Worm (Caenorhabditis elegans) whole organism, L4 larva: ENCODE results near the gene sre-34.

Experiments
- F10B5.3 ChIP-seq: sonication (generic microtip); optimal IDR thresholded peaks from 2 replicates; lab custom pipeline; 2016; ENCODE audit warnings: mild to moderate bottlenecking, missing genetic modification characterization, missing compliant biosample characterization
- F37D6.2 ChIP-seq: sonication (generic microtip); optimal IDR thresholded peaks from 2 replicates; lab custom pipeline; 2016; ENCODE audit warnings: mild to moderate bottlenecking, missing genetic modification characterization, missing compliant biosample characterization
- F44E2.7 ChIP-seq: fragments of 200-800 bp; sonication (Bioruptor generic); IDR thresholded peaks from 2 replicates; pipeline ENCODE4 v2.1.2; 2022; ENCODE audit warnings: missing genetic modification characterization, missing compliant biosample characterization
- F49E8.2 ChIP-seq: sonication (generic microtip); optimal IDR thresholded peaks from 2 replicates; lab custom pipeline; 2016; ENCODE audit warnings: missing compliant biosample characterization, mild to moderate bottlenecking, missing genetic modification characterization, borderline replicate concordance
- Y105C5A.15 ChIP-seq: fragments of 200-800 bp; sonication (Bioruptor generic); IDR thresholded peaks from 2 replicates; pipeline ENCODE4 v1.3.6; 2022; ENCODE audit warnings: missing genetic modification characterization, missing compliant biosample characterization
- Y5F2A.4 ChIP-seq: fragments of 200-800 bp; sonication (Bioruptor generic); optimal IDR thresholded peaks from 2 replicates; lab custom pipeline; 2018; ENCODE audit warnings: mild to moderate bottlenecking, missing genetic modification characterization, missing compliant biosample characterization
- aly-2 ChIP-seq: sonication (generic microtip); optimal IDR thresholded peaks from 2 replicates; lab custom pipeline; 2018; ENCODE audit warnings: missing biosample characterization, missing genetic modification characterization
- ama-1 ChIP-seq: fragments of 150-350 bp; optimal IDR thresholded peaks from 2 replicates; lab custom pipeline; 2014; ENCODE audit warnings: inconsistent platforms, mixed read lengths
- ceh-32 ChIP-seq: sonication (generic microtip); optimal IDR thresholded peaks from 2 replicates; lab custom pipeline; 2016; ENCODE audit warnings: mild to moderate bottlenecking, missing genetic modification characterization, missing compliant biosample characterization; ENCODE audit not compliant: poor library complexity
- ceh-44 ChIP-seq: fragments of 200-800 bp; sonication (Bioruptor generic); IDR thresholded peaks from 2 replicates; pipeline ENCODE4 v1.3.6; 2022; ENCODE audit warnings: missing genetic modification reagents, missing genetic modification characterization, missing compliant biosample characterization
- ceh-62 ChIP-seq: sonication (generic microtip); optimal IDR thresholded peaks from 2 replicates; lab custom pipeline; 2017; ENCODE audit warnings: missing biosample characterization, missing genetic modification characterization
- ctbp-1 ChIP-seq: fragments of 200-800 bp; sonication (Bioruptor generic); IDR thresholded peaks from 2 replicates; pipeline ENCODE4 v1.3.6; 2022; ENCODE audit warnings: missing genetic modification reagents, missing genetic modification characterization, missing compliant biosample characterization
- daf-16 ChIP-seq, 3 experiments: sonication (generic microtip); optimal IDR thresholded peaks; 2 replicates each; lab custom pipeline; 2016 to 2017; ENCODE audit warnings: missing genetic modification characterization in 3 of 3, missing genetic modification reagents in 3 of 3, mild to moderate bottlenecking in 2 of 3, missing compliant biosample characterization in 2 of 3, missing biosample characterization in 1 of 3, moderate library complexity in 1 of 3
- dmd-8 ChIP-seq: fragments of 200-800 bp; sonication (Bioruptor generic); IDR thresholded peaks from 2 replicates; pipeline ENCODE4 v1.3.6; 2022; ENCODE audit warnings: missing genetic modification characterization, missing compliant biosample characterization
- dmd-9 ChIP-seq: fragments of 200-800 bp; sonication (Bioruptor generic); IDR thresholded peaks from 2 replicates; pipeline ENCODE4 v1.3.6; 2022; ENCODE audit warnings: missing genetic modification reagents, missing genetic modification characterization, missing compliant biosample characterization
- dpl-1 ChIP-seq: fragments of 150-350 bp; optimal IDR thresholded peaks from 2 replicates; lab custom pipeline; 2014; ENCODE audit warnings: missing biosample characterization, missing genetic modification reagents, missing genetic modification characterization
- hif-1 ChIP-seq, 2 experiments: sonication (generic microtip); optimal IDR thresholded peaks; 2 replicates each; lab custom pipeline; 2016 to 2017; ENCODE audit warnings: missing compliant biosample characterization in 2 of 2, missing genetic modification characterization in 2 of 2, missing genetic modification reagents in 2 of 2, missing genotype in 2 of 2, mild to moderate bottlenecking in 1 of 2
- jun-1 ChIP-seq: fragments of 150-350 bp; optimal IDR thresholded peaks from 2 replicates; lab custom pipeline; 2014; ENCODE audit warnings: missing biosample characterization, missing genetic modification reagents, missing genetic modification characterization
- lin-1 ChIP-seq: fragments of 200-800 bp; sonication (Bioruptor generic); IDR thresholded peaks from 2 replicates; pipeline ENCODE4 v1.3.6; 2022; ENCODE audit warnings: missing genetic modification reagents, missing genetic modification characterization, missing compliant biosample characterization
- lin-15B ChIP-seq: fragments of 150-350 bp; sonication (generic microtip); optimal IDR thresholded peaks from 3 replicates; lab custom pipeline; 2014; ENCODE audit warnings: missing biosample characterization, missing genetic modification characterization
- lin-29 ChIP-seq: fragments of 200-800 bp; sonication (Bioruptor generic); IDR thresholded peaks from 2 replicates; pipeline ENCODE4 v1.3.6; 2022; ENCODE audit warnings: missing genetic modification reagents, missing genetic modification characterization, missing compliant biosample characterization
- lir-3 ChIP-seq: sonication (generic microtip); optimal IDR thresholded peaks from 2 replicates; lab custom pipeline; 2016; ENCODE audit warnings: mild to moderate bottlenecking, missing genetic modification characterization, missing compliant biosample characterization
- madf-9 ChIP-seq: fragments of 200-800 bp; sonication (Bioruptor generic); conservative IDR thresholded peaks from 2 replicates; pipeline ENCODE4 v1.3.6; 2022; ENCODE audit warnings: missing genetic modification reagents, missing genetic modification characterization, missing compliant biosample characterization
- mdl-1 ChIP-seq, 2 experiments: fragments of 150-350 bp in 1 of 2; sonication (generic microtip) in 1 of 2; optimal IDR thresholded peaks; 2 replicates each; lab custom pipeline; 2014 to 2017; ENCODE audit warnings: missing biosample characterization in 2 of 2, missing genetic modification characterization in 2 of 2
- mdt-29 ChIP-seq: fragments of 200-800 bp; sonication (Bioruptor generic); IDR thresholded peaks from 2 replicates; pipeline ENCODE4 v1.3.6; 2022; ENCODE audit warnings: missing genetic modification reagents, missing genetic modification characterization, missing compliant biosample characterization
- mxl-3 ChIP-seq: fragments of 200-800 bp; sonication (Bioruptor generic); optimal IDR thresholded peaks from 2 replicates; lab custom pipeline; 2018; ENCODE audit warnings: mild to moderate bottlenecking, missing genetic modification characterization, missing compliant biosample characterization
- nhr-102 ChIP-seq: sonication (generic microtip); optimal IDR thresholded peaks from 2 replicates; lab custom pipeline; 2016; ENCODE audit warnings: mild to moderate bottlenecking, missing genetic modification characterization, moderate library complexity, missing compliant biosample characterization
- nhr-11 ChIP-seq: fragments of 150-350 bp; optimal IDR thresholded peaks from 2 replicates; lab custom pipeline; 2014; ENCODE audit warnings: missing biosample characterization, missing genetic modification characterization
- nhr-111 ChIP-seq: fragments of 200-800 bp; sonication (Bioruptor generic); optimal IDR thresholded peaks from 2 replicates; lab custom pipeline; 2018; ENCODE audit warnings: mild to moderate bottlenecking, missing genetic modification characterization, missing compliant biosample characterization
- nhr-28 ChIP-seq: fragments of 150-350 bp; optimal IDR thresholded peaks from 2 replicates; lab custom pipeline; 2014; ENCODE audit warnings: missing biosample characterization, missing genetic modification characterization
- nhr-41 ChIP-seq: fragments of 200-800 bp; sonication (Bioruptor generic); IDR thresholded peaks from 2 replicates; pipeline ENCODE4 v1.3.6; 2022; ENCODE audit warnings: missing genetic modification reagents, missing genetic modification characterization, missing compliant biosample characterization
- nhr-48 ChIP-seq: sonication (generic microtip); optimal IDR thresholded peaks from 2 replicates; lab custom pipeline; 2016; ENCODE audit warnings: mild to moderate bottlenecking, missing genetic modification characterization, missing compliant biosample characterization
- nhr-6 ChIP-seq: fragments of 150-350 bp; optimal IDR thresholded peaks from 2 replicates; lab custom pipeline; 2014; ENCODE audit warnings: missing biosample characterization, missing genetic modification characterization
- pha-4 ChIP-seq, 2 experiments: fragments of 150-350 bp in 1 of 2; fragments of 200-800 bp in 1 of 2; sonication (Bioruptor generic) in 1 of 2; IDR thresholded peaks in 1 of 2; optimal IDR thresholded peaks in 1 of 2; 2 replicates each; pipeline versions ENCODE4 v1.3.6 to Lab custom; 2014 to 2022; ENCODE audit warnings: missing genetic modification characterization in 2 of 2, missing genetic modification reagents in 2 of 2, missing biosample characterization in 1 of 2, missing compliant biosample characterization in 1 of 2
- rbr-2 ChIP-seq: sonication (generic microtip); optimal IDR thresholded peaks from 2 replicates; lab custom pipeline; 2016; ENCODE audit warnings: missing genotype, missing genetic modification characterization, missing compliant biosample characterization
- saeg-2 ChIP-seq: fragments of 200-800 bp; sonication (Bioruptor generic); IDR thresholded peaks from 2 replicates; pipeline ENCODE4 v1.3.6; 2022; ENCODE audit warnings: missing genetic modification reagents, missing genetic modification characterization, missing compliant biosample characterization
- set-16 ChIP-seq: fragments of 200-800 bp; sonication (Bioruptor generic); IDR thresholded peaks from 2 replicates; pipeline ENCODE4 v1.3.6; 2022; ENCODE audit warnings: missing genetic modification reagents, missing genetic modification characterization, missing compliant biosample characterization
- skn-1 ChIP-seq: fragments of 150-350 bp; optimal IDR thresholded peaks from 2 replicates; lab custom pipeline; 2014; ENCODE audit warnings: missing biosample characterization, missing genetic modification characterization
- snpc-4 ChIP-seq: fragments of 150-350 bp; optimal IDR thresholded peaks from 2 replicates; lab custom pipeline; 2014; ENCODE audit warnings: missing biosample characterization, missing genetic modification characterization
- spr-1 ChIP-seq: sonication (generic microtip); optimal IDR thresholded peaks from 2 replicates; lab custom pipeline; 2016; ENCODE audit warnings: mild to moderate bottlenecking, missing genetic modification characterization, missing compliant biosample characterization
- spr-3 ChIP-seq: fragments of 200-800 bp; sonication (Bioruptor generic); optimal IDR thresholded peaks from 2 replicates; lab custom pipeline; 2018; ENCODE audit warnings: mild to moderate bottlenecking, missing genetic modification characterization, missing compliant biosample characterization
- tag-97 ChIP-seq: fragments of 200-800 bp; sonication (Bioruptor generic); IDR thresholded peaks from 2 replicates; pipeline ENCODE4 v1.3.6; 2022; ENCODE audit warnings: missing genetic modification characterization, missing compliant biosample characterization
- tra-1 ChIP-seq: fragments of 200-800 bp; sonication (Bioruptor generic); IDR thresholded peaks from 2 replicates; pipeline ENCODE4 v1.3.6; 2022; ENCODE audit warnings: missing genetic modification reagents, missing genetic modification characterization, missing compliant biosample characterization
- ztf-11 ChIP-seq: fragments of 150-350 bp; optimal IDR thresholded peaks from 2 replicates; lab custom pipeline; 2014; ENCODE audit warnings: missing biosample characterization, missing genetic modification characterization

The sre-34 gene

DNA sequence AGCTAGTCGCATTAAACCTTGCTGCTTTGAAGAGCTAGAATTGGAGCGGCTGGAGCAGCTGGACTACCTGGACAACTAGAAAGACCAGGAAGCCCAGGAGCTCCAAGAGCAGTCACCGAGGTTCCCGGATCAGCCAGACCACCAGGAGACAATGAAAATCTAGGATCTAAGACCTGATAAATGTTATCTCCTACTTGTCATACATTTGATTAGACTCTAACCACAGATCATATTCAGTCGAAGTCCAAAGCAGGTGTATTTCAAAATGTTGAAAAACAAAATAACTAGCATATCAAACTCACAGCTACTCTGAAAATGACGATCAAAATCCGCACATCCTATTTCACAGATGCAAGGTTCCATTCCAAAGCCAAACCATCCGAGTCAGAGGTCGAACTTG is 42.0 kb downstream of the sre-34 start, which contains the start of gene srz-6:
srz-6 (plus strand) TSS at position 301 of the 400 bp plus-strand sequence.
- TF ChIP-seq ctbp-1 (GFP tag; lab: Robert Waterston, UW) (no peak), nhr-6 (tag; lab: Kevin White, UChicago) (no peak), spr-3 (GFP tag; lab: Kevin White, UChicago) (no peak), set-16 (GFP tag; lab: Robert Waterston, UW) (no peak), Y105C5A.15 (GFP tag; lab: Robert Waterston, UW) (no peak), tag-97 (GFP tag; lab: Robert Waterston, UW) (no peak), ceh-62 (no peak), tra-1 (GFP tag; lab: Robert Waterston, UW) (no peak), lin-15B (tag; lab: Kevin White, UChicago) (no peak), spr-1 (tag; lab: Kevin White, UChicago) (no peak), ceh-32 (tag; lab: Kevin White, UChicago) (no peak), F10B5.3 (tag; lab: Kevin White, UChicago) (no peak), nhr-11 (tag; lab: Kevin White, UChicago) (no peak), nhr-111 (GFP tag; lab: Kevin White, UChicago) (no peak), jun-1 (tag; lab: Kevin White, UChicago) (no peak), nhr-48 (tag; lab: Kevin White, UChicago) (no peak), daf-16 (GFP tag; optimal IDR thresholded peaks at IDR 0.05; lab: Kevin White, UChicago) (no peak), daf-16 (tag; optimal IDR thresholded peaks at IDR 0.05; lab: Kevin White, UChicago) (no peak), lin-29 (GFP tag; lab: Robert Waterston, UW) (no peak)

DNA sequence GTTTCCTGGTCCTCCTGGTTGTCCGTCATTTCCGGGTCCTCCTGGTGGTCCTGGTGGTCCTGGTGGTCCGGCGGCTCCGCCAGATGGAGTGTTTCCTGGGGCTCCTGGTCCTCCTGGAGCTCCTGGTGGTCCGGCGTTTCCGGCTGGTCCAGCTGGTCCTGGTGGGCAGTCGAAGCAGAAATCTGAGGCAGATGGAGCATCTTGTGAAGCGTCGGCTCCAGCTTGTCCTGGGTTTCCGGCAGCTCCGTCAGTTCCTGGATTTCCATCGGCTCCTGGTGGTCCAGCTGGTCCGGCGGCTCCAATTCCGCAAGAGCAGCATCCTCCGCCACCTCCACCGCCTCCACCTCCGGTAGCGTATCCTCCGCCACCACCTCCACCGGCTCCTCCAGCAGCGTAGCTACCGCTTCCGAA is 44.1 kb downstream of the sre-34 start:
- TF ChIP-seq Y5F2A.4 (GFP tag; lab: Kevin White, UChicago) (no peak), skn-1 (tag; lab: Kevin White, UChicago) (no peak), dpl-1 (GFP tag; lab: Kevin White, UChicago) (no peak), lin-1 (no peak), hif-1 (tag; optimal IDR thresholded peaks at IDR 0.05; lab: Kevin White, UChicago) (no peak), mdl-1 (tag; optimal IDR thresholded peaks at IDR 0.05; lab: Kevin White, UChicago) (no peak), saeg-2 (GFP tag; lab: Robert Waterston, UW) (no peak), nhr-41 (GFP tag; lab: Robert Waterston, UW) (no peak), lir-3 (tag; lab: Kevin White, UChicago) (no peak), set-16 (GFP tag; lab: Robert Waterston, UW) (peak; percentile 98), pha-4 (GFP tag; IDR thresholded peaks at IDR 0.05; lab: Robert Waterston, UW) (0 out of 2 replicates have a peak, but pooled peaks have one; percentile 49), pha-4 (tag; optimal IDR thresholded peaks at IDR 0.05; lab: Kevin White, UChicago) (no peak), nhr-6 (tag; lab: Kevin White, UChicago) (no peak), aly-2 (tag; lab: Kevin White, UChicago) (no peak)

ce11 chrII:12494556-12495131 is 44.7 kb downstream of the sre-34 start, which contains the start of gene col-85:
Gene col-85 (minus strand): TSS chrII:12495095.
- TF ChIP-seq pha-4 (GFP tag; IDR thresholded peaks at IDR 0.05; lab: Robert Waterston, UW): peak; percentile 95
- TF ChIP-seq pha-4 (tag; optimal IDR thresholded peaks at IDR 0.05; lab: Kevin White, UChicago): no peak
- TF ChIP-seq tag-97 (GFP tag; lab: Robert Waterston, UW): no peak
- TF ChIP-seq dmd-8 (GFP tag; lab: Robert Waterston, UW): peak; percentile 95
- no peak for TF ChIP-seq ama-1 (lab: Kevin White, UChicago)
- peak; percentile 87 for TF ChIP-seq madf-9 (GFP tag; lab: Robert Waterston, UW)
- TF ChIP-seq spr-3 (GFP tag; lab: Kevin White, UChicago): peak; percentile 81
- TF ChIP-seq F49E8.2 (tag; lab: Kevin White, UChicago): peak; percentile 49
- TF ChIP-seq dmd-9: peak; percentile 87
- TF ChIP-seq ceh-44 (GFP tag; lab: Robert Waterston, UW): peak; percentile 92
- TF ChIP-seq ztf-11 (tag; lab: Kevin White, UChicago): no peak
- TF ChIP-seq dpl-1 (GFP tag; lab: Kevin White, UChicago): peak; percentile 59
- TF ChIP-seq mdl-1 (tag; optimal IDR thresholded peaks at IDR 0.05; lab: Kevin White, UChicago): peak in 1 of 2 experiments; percentile 59
- TF ChIP-seq mdt-29 (GFP tag; lab: Robert Waterston, UW): peak; percentile 79
- TF ChIP-seq snpc-4 (tag; lab: Kevin White, UChicago): peak; percentile 71
- TF ChIP-seq nhr-11 (tag; lab: Kevin White, UChicago): peak; percentile 56
- TF ChIP-seq nhr-102 (tag; lab: Kevin White, UChicago): peak; percentile 75
- TF ChIP-seq nhr-41 (GFP tag; lab: Robert Waterston, UW): peak; percentile 94
- peak; percentile 48 for TF ChIP-seq nhr-28 (tag; lab: Kevin White, UChicago)
- peak; percentile 5 to 68 for TF ChIP-seq hif-1 (tag; optimal IDR thresholded peaks at IDR 0.05; lab: Kevin White, UChicago)
- TF ChIP-seq spr-1 (tag; lab: Kevin White, UChicago): peak; percentile 79
- TF ChIP-seq ctbp-1 (GFP tag; lab: Robert Waterston, UW): peak; percentile 91
- peak; percentile 80; the same call in 1 of the 2 replicates for TF ChIP-seq F44E2.7 (GFP tag; lab: Robert Waterston, UW)
- TF ChIP-seq rbr-2 (tag; lab: Kevin White, UChicago): peak; percentile 87
- TF ChIP-seq mxl-3 (GFP tag; lab: Kevin White, UChicago): peak; percentile 42
- TF ChIP-seq F37D6.2: peak; percentile 53
